Fruit fly (Drosophila melanogaster) whole organism, embryonic: ENCODE data around the gene RtcB.

Source experiments
- Antp ChIP-seq: fragments of 200-800 bp; sonication (Bioruptor generic); optimal IDR thresholded peaks from 3 replicates; lab custom pipeline; 2016; ENCODE audit warnings: missing biosample characterization, missing genetic modification characterization
- Atf6 ChIP-seq: fragments of 200-800 bp; sonication (Bioruptor generic); IDR thresholded peaks from 2 replicates; pipeline ENCODE4 v1.3.6; 2022; ENCODE audit warnings: missing biosample characterization, missing genetic modification characterization
- BEAF-32 ChIP-seq: fragments of 200-800 bp; sonication (Bioruptor generic); optimal IDR thresholded peaks from 3 replicates; lab custom pipeline; 2017; ENCODE audit warnings: missing biosample characterization, missing genetic modification characterization, mild to moderate bottlenecking, moderate library complexity, missing genetic modification reagents
- BtbVII ChIP-seq: fragments of 200-800 bp; sonication (Bioruptor generic); optimal IDR thresholded peaks from 3 replicates; lab custom pipeline; 2017; ENCODE audit warnings: missing biosample characterization, mild to moderate bottlenecking, missing genetic modification characterization
- CG12942 ChIP-seq: fragments of 200-800 bp; sonication (Bioruptor generic); optimal IDR thresholded peaks from 3 replicates; lab custom pipeline; 2016; ENCODE audit warnings: missing biosample characterization, missing genetic modification characterization
- CG14667 ChIP-seq: fragments of 200-800 bp; sonication (Bioruptor generic); IDR thresholded peaks from 2 replicates; pipeline ENCODE4 v1.3.6; 2022; ENCODE audit warnings: missing biosample characterization, missing genetic modification characterization
- CG15073 ChIP-seq: fragments of 200-800 bp; sonication (Bioruptor generic); optimal IDR thresholded peaks from 2 replicates; lab custom pipeline; 2016; ENCODE audit warnings: missing biosample characterization, missing genetic modification characterization
- CG3838 ChIP-seq: fragments of 200-800 bp; sonication (Bioruptor generic); optimal IDR thresholded peaks from 3 replicates; lab custom pipeline; 2016; ENCODE audit warnings: missing biosample characterization, missing genetic modification characterization
- CG4854 ChIP-seq: fragments of 200-800 bp; sonication (Bioruptor generic); optimal IDR thresholded peaks from 2 replicates; lab custom pipeline; 2016; ENCODE audit warnings: missing biosample characterization, missing genetic modification characterization, inconsistent platforms
- CG6254 ChIP-seq: fragments of 200-800 bp; sonication (Bioruptor generic); optimal IDR thresholded peaks from 3 replicates; lab custom pipeline; 2017; ENCODE audit warnings: mild to moderate bottlenecking, missing biosample characterization, missing genetic modification reagents, missing genetic modification characterization
- CG6791 ChIP-seq: fragments of 200-800 bp; sonication (Bioruptor generic); IDR thresholded peaks from 3 replicates; pipeline ENCODE4 v1.3.6; 2022; ENCODE audit warnings: missing biosample characterization, missing genetic modification characterization; ENCODE audit not compliant: partially characterized antibody
- CG7745 ChIP-seq: fragments of 200-800 bp; sonication (Bioruptor generic); optimal IDR thresholded peaks from 2 replicates; lab custom pipeline; 2018; ENCODE audit warnings: missing biosample characterization, mild to moderate bottlenecking, missing genetic modification characterization, moderate library complexity
- CG8359 ChIP-seq: fragments of 200-800 bp; sonication (Bioruptor generic); optimal IDR thresholded peaks from 2 replicates; lab custom pipeline; 2017; ENCODE audit warnings: missing biosample characterization, mild to moderate bottlenecking, missing genetic modification characterization, borderline replicate concordance
- CG9215 ChIP-seq: fragments of 200-800 bp; sonication (Bioruptor generic); IDR thresholded peaks from 2 replicates; pipeline ENCODE4 v1.3.6; 2022; ENCODE audit warnings: missing biosample characterization, missing genetic modification characterization
- CG9797 ChIP-seq: fragments of 200-800 bp; sonication (Bioruptor generic); optimal IDR thresholded peaks from 3 replicates; lab custom pipeline; 2018; ENCODE audit warnings: missing biosample characterization, mild to moderate bottlenecking, missing genetic modification characterization
- Camta ChIP-seq: fragments of 200-800 bp; sonication (Bioruptor generic); optimal IDR thresholded peaks from 2 replicates; lab custom pipeline; 2016; ENCODE audit warnings: missing biosample characterization, missing genetic modification characterization
- ERR ChIP-seq: fragments of 200-800 bp; sonication (Bioruptor generic); optimal IDR thresholded peaks from 2 replicates; lab custom pipeline; 2016; ENCODE audit warnings: missing biosample characterization, missing genetic modification characterization
- Ets97D ChIP-seq: fragments of 200-800 bp; sonication (Bioruptor generic); optimal IDR thresholded peaks from 3 replicates; lab custom pipeline; 2016; ENCODE audit warnings: missing biosample characterization, missing genetic modification characterization
- Hr51 ChIP-seq, 2 experiments: fragments of 200-800 bp; sonication (Bioruptor generic); optimal IDR thresholded peaks; 2 replicates in 1 of 2; 3 replicates in 1 of 2; lab custom pipeline; 2016 to 2018; ENCODE audit warnings: missing biosample characterization in 2 of 2, missing genetic modification characterization in 2 of 2, mild to moderate bottlenecking in 1 of 2, moderate library complexity in 1 of 2
- Lim3 ChIP-seq: fragments of 200-800 bp; sonication (Bioruptor generic); IDR thresholded peaks from 2 replicates; pipeline ENCODE4 v1.3.6; 2022; ENCODE audit warnings: missing biosample characterization, missing genetic modification characterization
- NC2α ChIP-seq: fragments of 200-800 bp; sonication (Bioruptor generic); optimal IDR thresholded peaks from 2 replicates; lab custom pipeline; 2016; ENCODE audit warnings: missing biosample characterization, missing genetic modification characterization
- Nf-YC ChIP-seq: fragments of 200-800 bp; optimal IDR thresholded peaks from 3 replicates; lab custom pipeline; 2019; ENCODE audit warnings: missing biosample characterization, mild to moderate bottlenecking, missing genetic modification characterization, moderate library complexity
- Sry-δ ChIP-seq: fragments of 200-800 bp; sonication (Bioruptor generic); optimal IDR thresholded peaks from 2 replicates; lab custom pipeline; 2016; ENCODE audit warnings: missing biosample characterization, missing genetic modification characterization
- YL-1 ChIP-seq: fragments of 200-800 bp; sonication (Bioruptor generic); optimal IDR thresholded peaks from 3 replicates; lab custom pipeline; 2017; ENCODE audit warnings: missing biosample characterization, mild to moderate bottlenecking, missing genetic modification characterization
- ap ChIP-seq: fragments of 200-800 bp; sonication (Bioruptor generic); IDR thresholded peaks from 2 replicates; pipeline ENCODE4 v1.3.6; 2022; ENCODE audit warnings: missing biosample characterization, missing genetic modification characterization
- ara ChIP-seq: fragments of 200-800 bp; sonication (Bioruptor generic); IDR thresholded peaks from 2 replicates; pipeline ENCODE4 v1.3.6; 2022; ENCODE audit warnings: missing biosample characterization, missing genetic modification characterization
- bsh ChIP-seq, 2 experiments: fragments of 200-800 bp; sonication (Bioruptor generic); optimal IDR thresholded peaks; 2 replicates each; lab custom pipeline; 2017 to 2018; ENCODE audit warnings: mild to moderate bottlenecking in 2 of 2, missing biosample characterization in 2 of 2, missing genetic modification characterization in 2 of 2, moderate library complexity in 1 of 2
- ci ChIP-seq: fragments of 200-800 bp; sonication (Bioruptor generic); IDR thresholded peaks from 3 replicates; pipeline ENCODE4 v1.3.6; 2022; ENCODE audit warnings: missing biosample characterization, missing genetic modification characterization
- corto ChIP-seq: fragments of 200-800 bp; sonication (Bioruptor generic); optimal IDR thresholded peaks from 2 replicates; lab custom pipeline; 2016; ENCODE audit warnings: missing biosample characterization, mild to moderate bottlenecking, missing genetic modification characterization, moderate library complexity
- da ChIP-seq: fragments of 200-800 bp; sonication (Bioruptor generic); optimal IDR thresholded peaks from 2 replicates; lab custom pipeline; 2016; ENCODE audit warnings: missing biosample characterization, missing genetic modification characterization
- dan ChIP-seq: fragments of 200-800 bp; sonication (Bioruptor generic); IDR thresholded peaks from 2 replicates; pipeline ENCODE4 v1.3.6; 2022; ENCODE audit warnings: missing biosample characterization, missing genetic modification characterization
- grn ChIP-seq: fragments of 200-800 bp; sonication (Bioruptor generic); optimal IDR thresholded peaks from 3 replicates; lab custom pipeline; 2017; ENCODE audit warnings: missing biosample characterization, missing genetic modification characterization
- hb ChIP-seq: fragments of 200-800 bp; sonication (Bioruptor generic); IDR thresholded peaks from 3 replicates; pipeline ENCODE4 v1.3.6; 2022; ENCODE audit warnings: missing biosample characterization, missing genetic modification characterization; ENCODE audit not compliant: partially characterized antibody
- hbn ChIP-seq: fragments of 200-800 bp; sonication (Bioruptor generic); IDR thresholded peaks from 2 replicates; pipeline ENCODE4 v1.3.6; 2022; ENCODE audit warnings: missing biosample characterization, missing genetic modification characterization; ENCODE audit not compliant: partially characterized antibody
- klu ChIP-seq: fragments of 200-800 bp; sonication (Bioruptor generic); IDR thresholded peaks from 2 replicates; pipeline ENCODE4 v1.3.6; 2022; ENCODE audit warnings: missing biosample characterization, missing genetic modification characterization
- knrl ChIP-seq: fragments of 200-800 bp; sonication (Bioruptor generic); IDR thresholded peaks from 3 replicates; pipeline ENCODE4 v1.3.6; 2022; ENCODE audit warnings: missing biosample characterization, missing genetic modification characterization; ENCODE audit not compliant: partially characterized antibody
- lilli ChIP-seq: fragments of 200-800 bp; sonication (Bioruptor generic); optimal IDR thresholded peaks from 3 replicates; lab custom pipeline; 2016; ENCODE audit warnings: missing biosample characterization, missing genetic modification characterization
- lola ChIP-seq, 3 experiments: fragments of >200 bp in 2 of 3; fragments of 200-800 bp in 1 of 3; sonication (Bioruptor generic) in 1 of 3; optimal IDR thresholded peaks; 2 replicates each; lab custom pipeline; 2017 to 2019; ENCODE audit warnings: missing biosample characterization in 3 of 3, missing genetic modification characterization in 3 of 3, mild to moderate bottlenecking in 1 of 3, moderate library complexity in 1 of 3
- nerfin-1 ChIP-seq: fragments of 200-800 bp; sonication (Bioruptor generic); optimal IDR thresholded peaks from 3 replicates; lab custom pipeline; 2019; ENCODE audit warnings: missing biosample characterization, mild to moderate bottlenecking, missing genetic modification characterization, moderate library complexity
- p53 ChIP-seq: fragments of 200-800 bp; sonication (Bioruptor generic); optimal IDR thresholded peaks from 2 replicates; lab custom pipeline; 2016; ENCODE audit warnings: missing biosample characterization, missing genetic modification characterization
- pita ChIP-seq: fragments of 200-800 bp; sonication (Bioruptor generic); optimal IDR thresholded peaks from 2 replicates; lab custom pipeline; 2017; ENCODE audit warnings: missing biosample characterization, mild to moderate bottlenecking, missing genetic modification characterization
- rib ChIP-seq: fragments of 200-800 bp; sonication (Bioruptor generic); IDR thresholded peaks from 2 replicates; pipeline ENCODE4 v1.3.6; 2022; ENCODE audit warnings: missing biosample characterization, missing genetic modification characterization
- salm ChIP-seq: fragments of 200-800 bp; sonication (Bioruptor generic); optimal IDR thresholded peaks from 2 replicates; lab custom pipeline; 2018; ENCODE audit warnings: missing biosample characterization, mild to moderate bottlenecking, missing genetic modification characterization
- stwl ChIP-seq: fragments of 200-800 bp; sonication (Bioruptor generic); optimal IDR thresholded peaks from 3 replicates; lab custom pipeline; 2018; ENCODE audit warnings: missing biosample characterization, mild to moderate bottlenecking, missing genetic modification characterization, moderate library complexity
- ttk ChIP-seq: fragments of 200-800 bp; sonication (Bioruptor generic); IDR thresholded peaks from 2 replicates; pipeline ENCODE4 v2.1.2; 2022; ENCODE audit warnings: missing biosample characterization, missing genetic modification characterization
- unc-4 ChIP-seq: fragments of 200-800 bp; sonication (Bioruptor generic); IDR thresholded peaks from 2 replicates; pipeline ENCODE4 v1.3.6; 2022; ENCODE audit warnings: missing biosample characterization, missing genetic modification characterization; ENCODE audit not compliant: partially characterized antibody
- wor ChIP-seq: fragments of 200-800 bp; sonication (Bioruptor generic); IDR thresholded peaks from 2 replicates; pipeline ENCODE4 v1.3.6; 2022; ENCODE audit warnings: missing biosample characterization, missing genetic modification characterization
- z ChIP-seq: fragments of 200-800 bp; sonication (Bioruptor generic); IDR thresholded peaks from 3 replicates; pipeline ENCODE4 v1.3.6; 2022; ENCODE audit warnings: missing biosample characterization, missing genetic modification characterization
- zfh2 ChIP-seq: fragments of 200-800 bp; sonication (Bioruptor generic); optimal IDR thresholded peaks from 2 replicates; lab custom pipeline; 2016; ENCODE audit warnings: missing biosample characterization, missing genetic modification characterization

The RtcB gene

dm6 chr2L:19452535-19453317 is 22.3 kb downstream of the RtcB start (continued):
- TF ChIP-seq CG9797 (GFP tag; lab: Kevin White, UChicago) (no peak), CG7745 (tag; lab: Kevin White, UChicago) (no peak), lilli (peak; percentile 40), Atf6 (GFP tag; lab: Robert Waterston, UW) (peak; percentile 49; the same call in 1 of the 2 replicates), CG15073 (GFP tag; lab: Kevin White, UChicago) (no peak), rib (GFP tag; lab: Robert Waterston, UW) (no peak; the same call in 1 of the 2 replicates), BtbVII (GFP tag; lab: Kevin White, UChicago) (no peak), Lim3 (GFP tag; lab: Robert Waterston, UW) (peak; percentile 14; the same call in 1 of the 2 replicates), dan (GFP tag; lab: Robert Waterston, UW) (no peak), klu (GFP tag; lab: Robert Waterston, UW) (no peak), CG8359 (GFP tag; lab: Kevin White, UChicago) (no peak), bsh (GFP tag; optimal IDR thresholded peaks at IDR 0.05; lab: Kevin White, UChicago) (peak in 1 of 2 experiments; percentile 13), corto (GFP tag; lab: Kevin White, UChicago) (no peak), nerfin-1 (tag; lab: Kevin White, UChicago) (peak; percentile 97), CG6254 (GFP tag; lab: Kevin White, UChicago) (no peak), Camta (no peak), da (GFP tag; lab: Kevin White, UChicago) (no peak), salm (no peak), CG3838 (GFP tag; lab: Kevin White, UChicago) (no peak), z (GFP tag; lab: Robert Waterston, UW) (no peak), ERR (GFP tag; lab: Kevin White, UChicago) (no peak), YL-1 (no peak), pita (no peak), Ets97D (GFP tag; lab: Kevin White, UChicago) (no peak), ci (no peak), NC2α (GFP tag; lab: Kevin White, UChicago) (no peak), ara (GFP tag; lab: Robert Waterston, UW) (no peak), CG9215 (no peak), hbn (GFP tag; lab: Robert Waterston, UW) (no peak; the same call in 1 of the 2 replicates), unc-4 (no peak), BEAF-32 (no peak), knrl (GFP tag; lab: Robert Waterston, UW) (peak; percentile 17; the same call in 1 of the 3 replicates), Sry-δ (GFP tag; lab: Kevin White, UChicago) (no peak), wor (no peak), p53 (GFP tag; lab: Kevin White, UChicago) (peak; percentile 8), lola (GFP tag; optimal IDR thresholded peaks at IDR 0.05; lab: Kevin White, UChicago) (no peak), stwl (no peak), CG14667 (GFP tag; lab: Robert Waterston, UW) (no peak), CG4854 (GFP tag; lab: Kevin White, UChicago) (no peak), ap (GFP tag; lab: Robert Waterston, UW) (no peak), Antp (peak; percentile 1), ttk (GFP tag; lab: Robert Waterston, UW) (no peak), Hr51 (GFP tag; optimal IDR thresholded peaks at IDR 0.05; lab: Kevin White, UChicago) (peak in 1 of 2 experiments; percentile 20), hb (GFP tag; lab: Robert Waterston, UW) (0 out of 3 replicates have a peak, but pooled peaks have one; percentile 29), zfh2 (GFP tag; lab: Kevin White, UChicago) (no peak), CG12942 (GFP tag; lab: Kevin White, UChicago) (no peak), CG6791 (GFP tag; lab: Robert Waterston, UW) (peak; percentile 40; the same call in 1 of the 3 replicates), grn (GFP tag; lab: Kevin White, UChicago) (no peak), Nf-YC (tag; lab: Kevin White, UChicago) (no peak)
